ENCODE assay signal across 4 worm cellular contexts in genomic region chrIV:13548188-13548587, ce11.
TF ChIP-seq lines count a peak whose summit lies in the region.

Gene F52G2.3, minus strand, starts transcription at chrIV:13548230.

TF ChIP-seq in whole organism, L2 larva, 48 proteins besides CTCF, POLR2A, EP300 and RAD21:
- TF ChIP-seq ZK546.5 (tag; optimal IDR thresholded peaks at IDR 0.05; lab: Kevin White, UChicago) = no peak
- TF ChIP-seq fos-1 (tag; optimal IDR thresholded peaks at IDR 0.05; lab: Kevin White, UChicago) = peak; percentile 65
- TF ChIP-seq ztf-1 (GFP tag; conservative IDR thresholded peaks at IDR 0.05; lab: Robert Waterston, UW) = no peak
- no peak for TF ChIP-seq nhr-25 (tag; optimal IDR thresholded peaks at IDR 0.05; lab: Kevin White, UChicago)

TF ChIP-seq in whole organism, L3 larva, 47 proteins besides CTCF, POLR2A, EP300 and RAD21:
- TF ChIP-seq nhr-25 (tag; optimal IDR thresholded peaks at IDR 0.05; lab: Kevin White, UChicago) = no peak
- no peak for TF ChIP-seq nhr-23 (tag; optimal IDR thresholded peaks at IDR 0.05; lab: Kevin White, UChicago)
- TF ChIP-seq pqm-1 (tag; optimal IDR thresholded peaks at IDR 0.05; lab: Kevin White, UChicago) = peak; percentile 20
- no peak for TF ChIP-seq jun-1 (tag; optimal IDR thresholded peaks at IDR 0.05; lab: Kevin White, UChicago)
- no peak for TF ChIP-seq skn-1 (tag; optimal IDR thresholded peaks at IDR 0.05; lab: Kevin White, UChicago)
- no peak for TF ChIP-seq elt-1 (tag; optimal IDR thresholded peaks at IDR 0.05; lab: Kevin White, UChicago)
- no peak for TF ChIP-seq aly-2 (tag; optimal IDR thresholded peaks at IDR 0.05; lab: Kevin White, UChicago)
- no peak for TF ChIP-seq eor-1 (tag; optimal IDR thresholded peaks at IDR 0.05; lab: Kevin White, UChicago)
- no peak for TF ChIP-seq fkh-2 (tag; optimal IDR thresholded peaks at IDR 0.05; lab: Kevin White, UChicago)
- TF ChIP-seq elt-2 (tag; optimal IDR thresholded peaks at IDR 0.05; lab: Kevin White, UChicago) = peak; percentile 62
- TF ChIP-seq nhr-67 (tag; optimal IDR thresholded peaks at IDR 0.05; lab: Kevin White, UChicago) = no peak
TF ChIP-seq in whole organism, L3 larva: peak in this region for 2.

TF ChIP-seq in whole organism, L4 larva, 104 proteins besides CTCF, POLR2A, EP300 and RAD21:
- TF ChIP-seq duxl-1 (tag; optimal IDR thresholded peaks at IDR 0.05; lab: Kevin White, UChicago; ENCODE audit: poor library complexity) = no peak
- no peak for TF ChIP-seq daf-8 (GFP tag; IDR thresholded peaks at IDR 0.05; lab: Robert Waterston, UW)
- TF ChIP-seq lin-13 (GFP tag; optimal IDR thresholded peaks at IDR 0.05; lab: Kevin White, UChicago) = no peak
- TF ChIP-seq lin-39 (tag; optimal IDR thresholded peaks at IDR 0.05; lab: Kevin White, UChicago) = no peak
- no peak for TF ChIP-seq F26F4.8 (GFP tag; conservative IDR thresholded peaks at IDR 0.05; lab: Robert Waterston, UW)
- TF ChIP-seq pqm-1 (tag; optimal IDR thresholded peaks at IDR 0.05; lab: Kevin White, UChicago) = peak; percentile 73
- TF ChIP-seq ceh-62 (tag; optimal IDR thresholded peaks at IDR 0.05; lab: Kevin White, UChicago) = no peak
- TF ChIP-seq mdl-1 (tag; optimal IDR thresholded peaks at IDR 0.05; lab: Kevin White, UChicago) = no peak
- TF ChIP-seq nhr-10 (tag; optimal IDR thresholded peaks at IDR 0.05; lab: Kevin White, UChicago) = no peak
- TF ChIP-seq nhr-28 (tag; optimal IDR thresholded peaks at IDR 0.05; lab: Kevin White, UChicago) = peak; percentile 19
- TF ChIP-seq nhr-102 (tag; optimal IDR thresholded peaks at IDR 0.05; lab: Kevin White, UChicago) = no peak
- no peak for TF ChIP-seq ceh-32 (tag; optimal IDR thresholded peaks at IDR 0.05; lab: Kevin White, UChicago; ENCODE audit: poor library complexity)
- TF ChIP-seq sdz-12 (GFP tag; optimal IDR thresholded peaks at IDR 0.05; lab: Kevin White, UChicago) = no peak
- peak in 1 of 2 experiments; percentile 5 for TF ChIP-seq unc-62 (GFP tag; optimal IDR thresholded peaks at IDR 0.05 in 1 of 2; lab: Kevin White, UChicago)
- TF ChIP-seq unc-62 (tag; optimal IDR thresholded peaks at IDR 0.05; lab: Kevin White, UChicago) = no peak
- no peak for TF ChIP-seq hlh-30 (tag; optimal IDR thresholded peaks at IDR 0.05; lab: Kevin White, UChicago; ENCODE audit: insufficient read depth)
- no peak for TF ChIP-seq spr-1 (tag; optimal IDR thresholded peaks at IDR 0.05; lab: Kevin White, UChicago)
- TF ChIP-seq nhr-76 (tag; optimal IDR thresholded peaks at IDR 0.05; lab: Kevin White, UChicago) = no peak
- no peak for TF ChIP-seq snpc-1.2 (GFP tag; IDR thresholded peaks at IDR 0.05; lab: Robert Waterston, UW)

TF ChIP-seq in whole organism, young adult, 124 proteins besides CTCF, POLR2A, EP300 and RAD21:
- TF ChIP-seq nhr-80 (tag; optimal IDR thresholded peaks at IDR 0.05; lab: Kevin White, UChicago) (peak; percentile 41), ztf-22 (GFP tag; optimal IDR thresholded peaks at IDR 0.05; lab: Kevin White, UChicago) (no peak), fkh-3 (tag; optimal IDR thresholded peaks at IDR 0.05; lab: Kevin White, UChicago) (no peak)
TF ChIP-seq in whole organism, young adult: peak in this region for 1.
